Fruit fly (Drosophila melanogaster): ENCODE results near the gene CG14322.

The CG14322 gene

DNA sequence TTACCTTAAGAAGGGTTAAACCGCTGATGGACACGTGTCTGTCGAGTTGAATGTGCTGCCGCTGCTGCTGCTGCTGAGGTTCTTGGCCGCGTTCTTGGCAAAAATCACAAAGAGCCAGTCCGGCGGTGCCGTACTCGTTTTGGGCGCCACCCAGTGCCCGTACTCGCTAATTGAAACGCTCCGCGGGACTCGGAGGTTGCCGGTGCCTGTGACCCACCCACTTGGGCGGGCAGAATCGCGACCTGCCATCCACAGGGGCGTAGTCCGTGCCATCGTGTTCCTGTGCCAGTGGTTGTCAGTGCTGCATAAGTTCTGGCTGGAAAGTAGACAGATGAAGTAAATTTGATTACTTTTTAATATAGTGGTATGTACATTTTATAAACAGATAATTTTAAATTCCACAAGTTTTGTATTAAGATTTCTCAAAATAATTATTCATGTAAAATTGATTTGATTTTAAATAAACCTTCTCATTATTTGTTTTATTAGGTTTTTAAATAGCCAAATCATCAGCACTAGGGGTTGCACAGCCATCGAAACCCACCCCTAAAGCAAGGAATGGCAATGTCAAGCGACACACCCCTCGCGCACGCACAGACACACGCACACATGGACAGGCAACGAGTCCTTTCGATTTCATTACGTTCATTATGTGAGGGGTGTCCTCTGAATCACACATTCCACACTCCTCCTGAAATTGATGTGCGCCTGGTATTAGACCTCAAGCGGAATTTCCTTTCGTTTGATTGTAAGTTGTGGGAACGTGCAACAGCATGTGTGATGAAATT, 42.4 kb upstream of the CG14322 start (continued):
- 0 out of 3 replicates have a peak, but pooled peaks have one; percentile 18 for TF ChIP-seq CG11093 (GFP tag; IDR thresholded peaks at IDR 0.05)
- 0 out of 4 replicates have a peak, but pooled peaks have one; percentile 0 for TF ChIP-seq Dll (GFP tag; IDR thresholded peaks at IDR 0.05; ENCODE audit: partially characterized antibody)
- no peak for TF ChIP-seq mam (GFP tag; optimal IDR thresholded peaks at IDR 0.05)
- TF ChIP-seq TFAM (GFP tag; optimal IDR thresholded peaks at IDR 0.05) = no peak
- TF ChIP-seq Opbp (GFP tag; IDR thresholded peaks at IDR 0.05; ENCODE audit: partially characterized antibody) = no peak
- no peak for TF ChIP-seq Oaz (GFP tag; IDR thresholded peaks at IDR 0.05)
- no peak for TF ChIP-seq Antp (GFP tag; optimal IDR thresholded peaks at IDR 0.05)
- no peak for TF ChIP-seq CG17359 (tag; optimal IDR thresholded peaks at IDR 0.05)
- no peak for TF ChIP-seq CG6765 (GFP tag; optimal IDR thresholded peaks at IDR 0.05)
- TF ChIP-seq CG12299 (tag; optimal IDR thresholded peaks at IDR 0.05) = peak; percentile 20
- no peak for TF ChIP-seq corto (GFP tag; optimal IDR thresholded peaks at IDR 0.05)
- no peak for TF ChIP-seq pum (GFP tag; optimal IDR thresholded peaks at IDR 0.05)
- TF ChIP-seq fd64A (GFP tag; optimal IDR thresholded peaks at IDR 0.05) = no peak
- TF ChIP-seq row (GFP tag; IDR thresholded peaks at IDR 0.05) = peak; percentile 87
- no peak for TF ChIP-seq Rx (GFP tag; IDR thresholded peaks at IDR 0.05)
- no peak for TF ChIP-seq CG9817 (tag; optimal IDR thresholded peaks at IDR 0.05)
- no peak for TF ChIP-seq CG32767 (GFP tag; IDR thresholded peaks at IDR 0.05)
- TF ChIP-seq CoRest (tag; optimal IDR thresholded peaks at IDR 0.05) = peak; percentile 38
- no peak for TF ChIP-seq Nf-YA (GFP tag; IDR thresholded peaks at IDR 0.05)
- peak; percentile 3 for TF ChIP-seq CG2712 (tag; optimal IDR thresholded peaks at IDR 0.05)
- TF ChIP-seq CG30020 (tag; optimal IDR thresholded peaks at IDR 0.05) = no peak
- no peak for TF ChIP-seq bsh (GFP tag; optimal IDR thresholded peaks at IDR 0.05)
- TF ChIP-seq CG1792 (GFP tag; optimal IDR thresholded peaks at IDR 0.05) = no peak
- TF ChIP-seq CG8478 (optimal IDR thresholded peaks at IDR 0.05) = no peak
- TF ChIP-seq CG17385 (GFP tag; optimal IDR thresholded peaks at IDR 0.05) = peak; percentile 6
- TF ChIP-seq Ada2b (GFP tag; IDR thresholded peaks at IDR 0.05) = no peak
- no peak for TF ChIP-seq chinmo (GFP tag; IDR thresholded peaks at IDR 0.05; ENCODE audit: partially characterized antibody)
- no peak for TF ChIP-seq Lpt (GFP tag; optimal IDR thresholded peaks at IDR 0.05)
- peak; percentile 7 for TF ChIP-seq tap (tag; optimal IDR thresholded peaks at IDR 0.05)
- no peak for TF ChIP-seq tup (GFP tag; optimal IDR thresholded peaks at IDR 0.05)
- TF ChIP-seq Mes4 (GFP tag; optimal IDR thresholded peaks at IDR 0.05) = no peak
- TF ChIP-seq CG8359 (GFP tag; optimal IDR thresholded peaks at IDR 0.05; ENCODE audit: borderline replicate concordance) = no peak
- no peak for TF ChIP-seq maf-S (GFP tag; optimal IDR thresholded peaks at IDR 0.05)
- no peak for TF ChIP-seq CG12155 (GFP tag; optimal IDR thresholded peaks at IDR 0.05)
- TF ChIP-seq seq (GFP tag; IDR thresholded peaks at IDR 0.05) = 0 out of 2 replicates have a peak, but pooled peaks have one; percentile 22
- peak; percentile 48 for TF ChIP-seq crol (GFP tag; IDR thresholded peaks at IDR 0.05)
- TF ChIP-seq B-H1 (GFP tag; IDR thresholded peaks at IDR 0.05) = no peak
- no peak for TF ChIP-seq Bteb2 (GFP tag; optimal IDR thresholded peaks at IDR 0.05)
- no peak for TF ChIP-seq sob (GFP tag; IDR thresholded peaks at IDR 0.05)
- no peak for TF ChIP-seq fd102C (GFP tag; optimal IDR thresholded peaks at IDR 0.05)

DNA sequence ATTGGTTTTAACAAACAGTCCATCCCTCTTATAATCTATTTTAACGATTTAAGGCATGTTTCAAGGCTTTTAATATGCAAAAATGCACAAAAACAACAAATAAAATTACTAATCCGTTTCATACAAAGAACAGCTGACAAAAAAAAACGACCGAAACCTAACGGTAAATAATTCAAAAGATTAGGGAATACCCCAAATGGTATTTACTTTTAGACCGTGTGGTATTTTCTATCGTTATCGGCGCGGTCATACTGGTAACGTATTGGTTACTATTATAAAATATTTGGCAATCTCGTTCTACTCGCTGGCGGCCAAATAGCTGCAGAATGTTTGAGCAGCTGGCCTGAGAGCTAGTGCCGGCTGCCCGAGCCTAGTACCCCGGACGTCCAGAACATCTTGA, 41.6 kb upstream of the CG14322 start, which contains the start of gene sll:
sll (plus strand) TSS at position 235 of the 400 bp plus-strand sequence.
- no peak for TF ChIP-seq Abd-B (GFP tag; optimal IDR thresholded peaks at IDR 0.05)
- no peak for TF ChIP-seq kay (GFP tag; optimal IDR thresholded peaks at IDR 0.05)
- TF ChIP-seq CG14050 (GFP tag; IDR thresholded peaks at IDR 0.05) = no peak
- no peak for TF ChIP-seq so (GFP tag; IDR thresholded peaks at IDR 0.05)
- no peak for TF ChIP-seq ash1 (GFP tag; optimal IDR thresholded peaks at IDR 0.05)
- TF ChIP-seq lbe (GFP tag; optimal IDR thresholded peaks at IDR 0.05) = no peak
- no peak for TF ChIP-seq D19B (GFP tag; optimal IDR thresholded peaks at IDR 0.05)
- no peak for TF ChIP-seq CG4424 (GFP tag; optimal IDR thresholded peaks at IDR 0.05)
- TF ChIP-seq NC2β (GFP tag; optimal IDR thresholded peaks at IDR 0.05) = no peak
- TF ChIP-seq CG7786 (GFP tag; optimal IDR thresholded peaks at IDR 0.05) = no peak
- no peak for TF ChIP-seq fru (optimal IDR thresholded peaks at IDR 0.05)
- TF ChIP-seq CG4730 (GFP tag; IDR thresholded peaks at IDR 0.05) = no peak
- no peak for TF ChIP-seq Dad (GFP tag; optimal IDR thresholded peaks at IDR 0.05)
- no peak for TF ChIP-seq bcd (GFP tag; optimal IDR thresholded peaks at IDR 0.05)
- no peak for TF ChIP-seq maf-S (GFP tag; optimal IDR thresholded peaks at IDR 0.05)
